Fruit fly (Drosophila melanogaster): ENCODE data around the gene Ca-beta.

DNA sequence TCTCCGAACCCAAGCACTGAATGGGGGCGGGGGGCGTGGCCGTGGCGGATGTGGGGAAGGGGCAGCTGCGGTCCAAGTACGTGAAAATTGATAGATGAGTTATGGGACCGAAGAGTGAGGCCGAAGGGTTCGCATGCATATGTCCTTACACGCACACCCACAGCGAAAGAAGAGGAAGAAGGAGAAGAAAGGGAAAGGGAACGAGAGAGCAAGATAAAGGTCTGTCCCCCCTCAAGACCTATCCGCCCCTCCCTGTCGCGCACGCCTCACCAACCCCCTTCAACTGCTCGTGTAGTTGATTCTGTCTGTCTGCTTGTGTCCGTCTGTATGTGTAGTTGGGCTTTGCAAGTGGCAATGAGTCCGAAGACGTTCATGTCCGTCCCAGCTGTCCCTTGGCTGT, 46.0 kb upstream of the Ca-beta start:
- TF ChIP-seq psq (optimal IDR thresholded peaks at IDR 0.05), result no peak
- TF ChIP-seq h (optimal IDR thresholded peaks at IDR 0.05), result no peak
- TF ChIP-seq Sin3A (optimal IDR thresholded peaks at IDR 0.05), result no peak
